Worm (Caenorhabditis elegans): ENCODE results near the gene K10D6.3.

K10D6.3 gene

DNA sequence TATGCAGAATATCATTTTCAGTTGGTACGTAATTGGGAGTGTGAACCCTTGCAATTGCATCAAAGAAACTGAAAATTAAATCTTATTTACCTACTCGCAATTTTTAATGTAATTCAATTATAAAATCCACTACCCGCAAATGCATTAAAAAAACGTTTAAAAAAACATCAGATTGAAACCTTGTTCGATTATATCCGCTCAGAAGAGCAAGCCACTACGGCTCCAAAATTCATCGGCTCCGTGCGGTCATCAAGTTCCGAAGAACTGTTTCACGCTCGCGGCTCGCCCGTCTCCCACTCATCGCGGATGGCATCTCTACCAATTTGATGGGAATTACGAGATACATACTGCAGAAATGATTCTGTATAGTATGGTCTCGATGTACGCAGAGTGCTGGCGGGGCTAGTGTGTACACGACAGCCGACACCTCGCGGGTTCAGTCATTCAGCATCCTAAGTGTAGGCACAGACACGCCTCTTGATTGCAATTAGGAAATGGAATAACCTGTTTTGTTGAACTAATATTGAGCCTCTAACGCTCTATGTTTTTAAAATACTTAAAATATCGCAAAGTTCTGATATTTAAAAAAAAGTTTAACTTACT is 25.0 kb upstream of the K10D6.3 start:
- TF ChIP-seq pqm-1 (tag; optimal IDR thresholded peaks at IDR 0.05): peak; percentile 23
- TF ChIP-seq snpc-4 (tag; optimal IDR thresholded peaks at IDR 0.05): peak; percentile 93
- peak; percentile 27 for TF ChIP-seq elt-2 (tag; optimal IDR thresholded peaks at IDR 0.05)
- peak; percentile 2 for TF ChIP-seq nhr-77 (tag; optimal IDR thresholded peaks at IDR 0.05)
- peak; percentile 6 for TF ChIP-seq ama-1 (optimal IDR thresholded peaks at IDR 0.05)
- TF ChIP-seq nhr-43 (tag; optimal IDR thresholded peaks at IDR 0.05; ENCODE audit: poor library complexity, severe bottlenecking): peak; percentile 35
- peak; percentile 29 for TF ChIP-seq nhr-25 (tag; optimal IDR thresholded peaks at IDR 0.05)

DNA sequence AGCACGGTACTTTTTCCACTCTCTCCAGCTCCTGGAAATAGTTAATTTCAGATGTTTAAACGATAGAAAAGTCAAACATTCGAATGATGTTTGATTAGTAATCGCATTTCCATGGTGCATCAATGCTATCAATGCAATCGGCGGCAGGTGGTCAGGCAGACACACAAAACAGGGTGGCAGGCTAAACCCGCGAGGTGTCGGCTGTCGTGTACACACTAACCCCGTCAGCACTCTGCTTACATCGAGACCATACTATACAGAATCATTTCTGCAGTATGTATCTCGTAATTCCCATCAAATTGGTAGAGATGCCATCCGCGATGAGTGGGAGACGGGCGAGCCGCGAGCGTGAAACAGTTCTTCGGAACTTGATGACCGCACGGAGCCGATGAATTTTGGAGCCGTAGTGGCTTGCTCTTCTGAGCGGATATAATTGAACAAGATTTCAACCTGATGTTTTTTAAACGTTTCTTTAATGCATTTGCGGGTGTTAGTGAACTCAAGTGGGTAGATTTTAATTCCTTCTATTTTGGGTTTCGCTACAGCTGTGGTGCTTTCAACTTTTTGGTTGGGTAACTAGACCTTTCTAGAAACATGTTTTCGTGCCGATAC is 23.6 kb upstream of the K10D6.3 start:
- TF ChIP-seq elt-2 (tag; optimal IDR thresholded peaks at IDR 0.05) (peak; percentile 76), nhr-43 (tag; optimal IDR thresholded peaks at IDR 0.05; ENCODE audit: poor library complexity, severe bottlenecking) (peak; percentile 61), ama-1 (optimal IDR thresholded peaks at IDR 0.05) (peak; percentile 47), nhr-77 (tag; optimal IDR thresholded peaks at IDR 0.05) (peak; percentile 38), R02D3.7 (tag; optimal IDR thresholded peaks at IDR 0.05) (peak; percentile 5), nfya-1 (tag; optimal IDR thresholded peaks at IDR 0.05; ENCODE audit: insufficient read depth) (peak; percentile 14), pqm-1 (tag; optimal IDR thresholded peaks at IDR 0.05) (peak; percentile 65), snpc-4 (tag; optimal IDR thresholded peaks at IDR 0.05) (peak; percentile 97)

DNA sequence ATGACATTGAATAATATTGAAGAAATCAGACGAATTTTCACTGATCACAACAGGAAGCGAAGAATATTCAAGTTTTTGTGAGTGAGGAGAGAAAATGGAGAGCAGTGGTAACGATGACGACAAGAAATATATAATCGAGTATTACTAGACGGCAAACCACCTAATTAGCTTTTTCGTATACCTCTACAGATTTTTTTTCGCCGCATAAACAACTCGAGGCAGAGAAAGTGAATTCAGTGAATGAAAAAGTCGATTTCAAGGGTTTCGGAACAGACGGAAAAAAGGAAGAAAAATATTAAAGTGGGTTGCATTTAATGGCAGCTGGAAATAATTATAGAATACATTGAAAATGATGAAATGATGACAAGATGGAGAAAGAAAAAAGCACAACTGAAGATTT is 22.8 kb upstream of the K10D6.3 start, which contains the start of gene gpa-1:
Gene gpa-1, minus strand, starts transcription at position 101 of the 400 bp plus-strand sequence.
- TF ChIP-seq zag-1 (tag; optimal IDR thresholded peaks at IDR 0.05) (no peak), nhr-43 (tag; optimal IDR thresholded peaks at IDR 0.05; ENCODE audit: poor library complexity, severe bottlenecking) (no peak), nhr-67 (tag; optimal IDR thresholded peaks at IDR 0.05) (no peak), ceh-82 (tag; optimal IDR thresholded peaks at IDR 0.05) (no peak), nhr-12 (tag; optimal IDR thresholded peaks at IDR 0.05) (no peak), pqm-1 (tag; optimal IDR thresholded peaks at IDR 0.05) (no peak), jun-1 (tag; optimal IDR thresholded peaks at IDR 0.05) (no peak), nhr-28 (tag; optimal IDR thresholded peaks at IDR 0.05) (no peak), elt-3 (tag; optimal IDR thresholded peaks at IDR 0.05) (no peak)

DNA sequence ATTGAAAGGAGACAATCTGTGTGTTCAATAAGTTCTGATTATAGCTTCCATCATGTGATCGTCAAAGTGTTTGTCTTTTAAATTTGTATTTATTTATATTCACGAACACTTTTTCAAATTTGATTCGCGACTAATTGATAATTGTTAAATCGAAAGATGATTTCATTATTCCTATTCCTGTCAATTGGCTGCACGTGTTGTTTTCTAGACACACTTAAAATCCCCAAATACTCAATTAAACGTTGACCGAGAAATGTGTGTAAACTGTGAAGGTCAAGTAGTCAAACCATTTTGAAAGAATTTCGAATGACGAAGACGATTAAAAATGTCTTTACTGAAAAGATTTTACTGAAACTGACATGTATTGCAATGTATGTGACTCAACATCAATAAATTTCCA is 19.5 kb upstream of the K10D6.3 start:
- TF ChIP-seq ceh-82 (tag; optimal IDR thresholded peaks at IDR 0.05) (no peak), nhr-76 (tag; optimal IDR thresholded peaks at IDR 0.05) (no peak), lin-39 (tag; optimal IDR thresholded peaks at IDR 0.05) (no peak), nhr-25 (tag; optimal IDR thresholded peaks at IDR 0.05) (no peak), nhr-67 (tag; optimal IDR thresholded peaks at IDR 0.05) (no peak)

DNA sequence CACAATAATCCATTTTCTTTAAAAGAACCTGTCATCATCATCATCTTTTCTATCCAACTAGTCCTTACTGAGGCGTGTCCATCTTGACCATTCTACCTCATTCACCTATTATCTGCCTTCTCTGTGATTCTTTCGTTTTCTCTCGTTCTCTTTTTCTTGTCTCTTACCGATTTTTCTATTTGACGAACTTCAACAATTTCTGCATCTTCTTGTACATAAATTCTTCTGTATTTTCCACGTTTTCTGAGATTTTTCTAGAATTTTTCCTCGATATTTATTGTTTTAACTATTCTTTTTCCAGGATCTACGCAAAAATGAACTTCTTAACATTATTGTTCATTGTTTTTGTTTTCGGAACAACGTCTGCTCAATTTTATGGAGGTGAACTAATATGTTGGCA is 17.5 kb upstream of the K10D6.3 start, which contains the start of gene cnc-10:
Gene cnc-10, plus strand, starts transcription at position 301 of the 400 bp plus-strand sequence.
- TF ChIP-seq ceh-28 (tag; optimal IDR thresholded peaks at IDR 0.05) (no peak), nhr-76 (tag; optimal IDR thresholded peaks at IDR 0.05) (no peak), aly-2 (tag; optimal IDR thresholded peaks at IDR 0.05) (no peak), R02D3.7 (tag; optimal IDR thresholded peaks at IDR 0.05) (no peak), mml-1 (tag; optimal IDR thresholded peaks at IDR 0.05) (no peak), nhr-43 (tag; optimal IDR thresholded peaks at IDR 0.05; ENCODE audit: poor library complexity, severe bottlenecking) (no peak), nhr-25 (tag; optimal IDR thresholded peaks at IDR 0.05) (no peak), hmg-11 (tag; optimal IDR thresholded peaks at IDR 0.05) (no peak), nhr-237 (tag; optimal IDR thresholded peaks at IDR 0.05) (no peak)

DNA sequence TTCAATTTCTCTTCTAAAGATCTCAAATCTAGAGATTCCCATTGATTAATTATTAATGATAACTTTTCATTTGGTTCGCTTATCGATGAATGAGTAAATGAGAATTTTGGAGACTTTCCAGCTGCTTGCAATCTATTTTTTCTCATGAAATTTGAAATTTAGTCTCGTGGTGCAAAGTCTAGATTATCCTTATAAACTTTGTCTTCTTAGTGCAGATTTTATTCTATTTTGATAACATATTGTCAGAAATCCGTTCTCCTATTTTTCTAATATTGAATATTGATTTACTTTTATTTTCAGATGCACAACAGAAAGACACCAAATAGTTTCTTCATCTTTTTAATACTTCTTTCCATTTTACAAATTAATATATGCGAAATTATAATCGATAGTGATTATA is 9.4 kb upstream of the K10D6.3 start, which contains the start of gene lgc-49:
Gene lgc-49, plus strand, starts transcription at position 301 of the 400 bp plus-strand sequence.
- TF ChIP-seq unc-62 (GFP tag; optimal IDR thresholded peaks at IDR 0.05): no peak
- no peak for TF ChIP-seq daf-12 (tag; optimal IDR thresholded peaks at IDR 0.05)
- no peak for TF ChIP-seq ceh-28 (tag; optimal IDR thresholded peaks at IDR 0.05)
- TF ChIP-seq egl-27 (tag; optimal IDR thresholded peaks at IDR 0.05): no peak
- no peak for TF ChIP-seq ztf-11 (tag; optimal IDR thresholded peaks at IDR 0.05)
- no peak for TF ChIP-seq nfya-1 (tag; optimal IDR thresholded peaks at IDR 0.05; ENCODE audit: insufficient read depth)
- no peak for TF ChIP-seq jun-1 (tag; optimal IDR thresholded peaks at IDR 0.05)
